Worm (Caenorhabditis elegans): ENCODE measurements around the gene rps-8.

Gene rps-8

DNA sequence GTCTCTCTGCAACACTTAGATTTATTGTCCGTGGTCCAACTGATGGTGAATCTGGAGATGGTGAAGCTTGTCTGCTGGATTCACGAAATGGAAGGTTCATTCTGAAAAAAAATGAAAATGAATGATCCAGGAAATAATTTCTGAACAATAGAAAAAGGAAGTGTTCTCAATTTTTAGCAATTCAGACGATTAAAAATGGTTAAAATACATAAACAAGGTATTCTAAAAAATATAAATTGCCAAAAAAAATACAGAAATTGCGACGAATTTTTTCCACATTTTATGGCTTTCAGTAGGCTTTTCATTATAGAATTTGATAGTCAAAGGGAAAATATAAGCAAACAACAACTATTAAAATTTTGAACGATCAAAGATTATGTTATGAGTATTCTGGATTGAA is 50.5 kb downstream of the rps-8 start, which contains the start of gene glb-2:
TSS of gene glb-2 (minus strand) at position 101 of the 400 bp plus-strand sequence.
- no peak for TF ChIP-seq dve-1 (tag; optimal IDR thresholded peaks at IDR 0.05; ENCODE audit: insufficient read depth)

Measured in whole organism, L4 larva.